Fruit fly (Drosophila melanogaster) S2 (cell line): ENCODE measurements around the gene CG4025.

Source experiments
- CG8478 ChIP-seq: fragments of >200 bp; optimal IDR thresholded peaks from 2 replicates; lab custom pipeline; 2018
- CTCF ChIP-seq, 2 experiments: fragments of >200 bp; optimal IDR thresholded peaks; 2 replicates each; lab custom pipeline; 2018

dm6 chrX:2088798-2089197, 12.0 kb downstream of the CG4025 start:
- TF ChIP-seq CTCF (optimal IDR thresholded peaks at IDR 0.05; lab: Kevin White, UChicago) (no peak), CG8478 (lab: Kevin White, UChicago) (no peak)
